Fruit fly (Drosophila melanogaster): Measurements from ENCODE around the gene Pss.

- no peak for TF ChIP-seq Sin3A (optimal IDR thresholded peaks at IDR 0.05)
- no peak for TF ChIP-seq insv (optimal IDR thresholded peaks at IDR 0.05)
- TF ChIP-seq Myc (optimal IDR thresholded peaks at IDR 0.05), result no peak
- TF ChIP-seq h (optimal IDR thresholded peaks at IDR 0.05), result no peak
- TF ChIP-seq psq (optimal IDR thresholded peaks at IDR 0.05), result no peak
- no peak for TF ChIP-seq ttk (optimal IDR thresholded peaks at IDR 0.05)
Observed at dm6 chr3L:20562649-20563048, 36.7 kb upstream of the Pss start.
